Fruit fly (Drosophila melanogaster) whole organism, embryonic: ENCODE data around the gene CG8149.

ENCODE experiments used
- Abd-B ChIP-seq: fragments of 200-800 bp; sonication (Bioruptor generic); optimal IDR thresholded peaks from 2 replicates; lab custom pipeline; 2018; ENCODE audit warnings: missing biosample characterization, mild to moderate bottlenecking, missing genetic modification characterization, moderate library complexity
- CG10979 ChIP-seq: fragments of 200-800 bp; sonication (Bioruptor generic); optimal IDR thresholded peaks from 2 replicates; lab custom pipeline; 2018; ENCODE audit warnings: missing biosample characterization, mild to moderate bottlenecking, missing genetic modification characterization, moderate library complexity
- CG11504 ChIP-seq: fragments of 200-800 bp; sonication (Bioruptor generic); optimal IDR thresholded peaks from 3 replicates; lab custom pipeline; 2019; ENCODE audit warnings: missing biosample characterization, mild to moderate bottlenecking, missing genetic modification characterization, moderate library complexity
- CG11723 ChIP-seq: fragments of 200-800 bp; sonication (Bioruptor generic); optimal IDR thresholded peaks from 2 replicates; lab custom pipeline; 2017; ENCODE audit warnings: missing biosample characterization, mild to moderate bottlenecking, missing genetic modification characterization
- CG1529 ChIP-seq: fragments of 200-800 bp; sonication (Bioruptor generic); optimal IDR thresholded peaks from 3 replicates; lab custom pipeline; 2018; ENCODE audit warnings: missing biosample characterization, missing genetic modification characterization
- CG15696 ChIP-seq: fragments of 200-800 bp; sonication (Bioruptor generic); optimal IDR thresholded peaks from 2 replicates; lab custom pipeline; 2019; ENCODE audit warnings: missing biosample characterization, mild to moderate bottlenecking, missing genetic modification characterization, moderate library complexity
- CG16863 ChIP-seq: fragments of 200-800 bp; sonication (Bioruptor generic); optimal IDR thresholded peaks from 3 replicates; lab custom pipeline; 2016; ENCODE audit warnings: missing biosample characterization, missing genetic modification characterization
- CG17328 ChIP-seq: fragments of 200-800 bp; sonication (Bioruptor generic); IDR thresholded peaks from 2 replicates; pipeline ENCODE4 v1.3.6; 2022; ENCODE audit warnings: missing biosample characterization, missing genetic modification characterization
- CG1792 ChIP-seq: fragments of 200-800 bp; sonication (Bioruptor generic); optimal IDR thresholded peaks from 2 replicates; lab custom pipeline; 2016; ENCODE audit warnings: missing biosample characterization, missing genetic modification characterization
- CG2875 ChIP-seq: fragments of 200-800 bp; sonication (Bioruptor generic); optimal IDR thresholded peaks from 2 replicates; lab custom pipeline; 2017; ENCODE audit warnings: missing biosample characterization, mild to moderate bottlenecking, missing genetic modification characterization, missing genetic modification reagents
- CG3281 ChIP-seq: fragments of 200-800 bp; sonication (Bioruptor generic); optimal IDR thresholded peaks from 3 replicates; lab custom pipeline; 2017; ENCODE audit warnings: missing biosample characterization, mild to moderate bottlenecking, missing genetic modification characterization
- CG3407 ChIP-seq: fragments of 200-800 bp; sonication (Bioruptor generic); optimal IDR thresholded peaks from 2 replicates; lab custom pipeline; 2018; ENCODE audit warnings: missing biosample characterization, mild to moderate bottlenecking, missing genetic modification characterization
- CG34224 ChIP-seq: fragments of 200-800 bp; sonication (Bioruptor generic); IDR thresholded peaks from 3 replicates; pipeline ENCODE4 v1.3.6; 2022; ENCODE audit warnings: missing biosample characterization, missing genetic modification characterization; ENCODE audit not compliant: partially characterized antibody
- CG42726 ChIP-seq: fragments of 200-800 bp; sonication (Bioruptor generic); IDR thresholded peaks from 2 replicates; pipeline ENCODE4 v1.3.6; 2022; ENCODE audit warnings: missing biosample characterization, missing genetic modification characterization; ENCODE audit not compliant: partially characterized antibody
- CG4282 ChIP-seq: fragments of 200-800 bp; sonication (Bioruptor generic); optimal IDR thresholded peaks from 2 replicates; lab custom pipeline; 2016; ENCODE audit warnings: missing biosample characterization, missing genetic modification characterization
- CG4404 ChIP-seq: fragments of 200-800 bp; sonication (Bioruptor generic); IDR thresholded peaks from 2 replicates; pipeline ENCODE4 v1.3.6; 2022; ENCODE audit warnings: missing biosample characterization, missing genetic modification characterization
- CG6791 ChIP-seq: fragments of 200-800 bp; sonication (Bioruptor generic); IDR thresholded peaks from 3 replicates; pipeline ENCODE4 v1.3.6; 2022; ENCODE audit warnings: missing biosample characterization, missing genetic modification characterization; ENCODE audit not compliant: partially characterized antibody
- CG6854 ChIP-seq: fragments of 200-800 bp; sonication (Bioruptor generic); optimal IDR thresholded peaks from 3 replicates; lab custom pipeline; 2017; ENCODE audit warnings: missing biosample characterization, mild to moderate bottlenecking, missing genetic modification characterization
- CG8944 ChIP-seq: fragments of 200-800 bp; sonication (Bioruptor generic); optimal IDR thresholded peaks from 3 replicates; lab custom pipeline; 2016; ENCODE audit warnings: missing biosample characterization, missing genetic modification characterization
- CG9609 ChIP-seq: fragments of 200-800 bp; sonication (Bioruptor generic); optimal IDR thresholded peaks from 3 replicates; lab custom pipeline; 2016; ENCODE audit warnings: missing biosample characterization, missing genetic modification characterization
- CG9932 ChIP-seq: fragments of 200-800 bp; sonication (Bioruptor generic); IDR thresholded peaks from 2 replicates; pipeline ENCODE4 v1.3.6; 2022; ENCODE audit warnings: missing biosample characterization, missing genetic modification characterization
- Camta ChIP-seq: fragments of 200-800 bp; sonication (Bioruptor generic); optimal IDR thresholded peaks from 2 replicates; lab custom pipeline; 2016; ENCODE audit warnings: missing biosample characterization, missing genetic modification characterization
- CoRest ChIP-seq: fragments of 200-800 bp; sonication (Bioruptor generic); optimal IDR thresholded peaks from 3 replicates; lab custom pipeline; 2018; ENCODE audit warnings: missing biosample characterization, mild to moderate bottlenecking, missing genetic modification characterization, moderate library complexity
- Dll ChIP-seq: fragments of 200-800 bp; sonication (Bioruptor generic); IDR thresholded peaks from 4 replicates; pipeline ENCODE4 v1.3.6; 2022; ENCODE audit warnings: missing biosample characterization, missing genetic modification characterization; ENCODE audit not compliant: partially characterized antibody
- Fer1 ChIP-seq: fragments of 200-800 bp; sonication (Bioruptor generic); optimal IDR thresholded peaks from 2 replicates; lab custom pipeline; 2017; ENCODE audit warnings: missing biosample characterization, mild to moderate bottlenecking, missing genetic modification characterization
- HLH3B ChIP-seq: fragments of 200-800 bp; sonication (Bioruptor generic); IDR thresholded peaks from 2 replicates; pipeline ENCODE4 v1.3.6; 2022; ENCODE audit warnings: missing biosample characterization, missing genetic modification characterization
- HLHmδ ChIP-seq: fragments of 200-800 bp; sonication (Bioruptor generic); optimal IDR thresholded peaks from 2 replicates; lab custom pipeline; 2018; ENCODE audit warnings: missing biosample characterization, mild to moderate bottlenecking, missing genetic modification characterization, moderate library complexity
- Hand ChIP-seq: fragments of 200-800 bp; sonication (Bioruptor generic); optimal IDR thresholded peaks from 2 replicates; lab custom pipeline; 2017; ENCODE audit warnings: mild to moderate bottlenecking, missing biosample characterization, missing genetic modification reagents, missing genetic modification characterization
- Hey ChIP-seq: fragments of 200-800 bp; sonication (Bioruptor generic); optimal IDR thresholded peaks from 3 replicates; lab custom pipeline; 2018; ENCODE audit warnings: missing biosample characterization, mild to moderate bottlenecking, missing genetic modification characterization
- HmgD ChIP-seq: fragments of 200-800 bp; sonication (Bioruptor generic); optimal IDR thresholded peaks from 3 replicates; lab custom pipeline; 2016; ENCODE audit warnings: missing biosample characterization, missing genetic modification characterization
- Lim3 ChIP-seq: fragments of 200-800 bp; sonication (Bioruptor generic); IDR thresholded peaks from 2 replicates; pipeline ENCODE4 v1.3.6; 2022; ENCODE audit warnings: missing biosample characterization, missing genetic modification characterization
- MESR4 ChIP-seq: fragments of 200-800 bp; sonication (Bioruptor generic); optimal IDR thresholded peaks from 2 replicates; lab custom pipeline; 2018; ENCODE audit warnings: missing biosample characterization, mild to moderate bottlenecking, missing genetic modification characterization, moderate library complexity
- Mrtf ChIP-seq: fragments of 200-800 bp; sonication (Bioruptor generic); IDR thresholded peaks from 3 replicates; pipeline ENCODE4 v1.3.6; 2022; ENCODE audit warnings: missing biosample characterization, missing genetic modification characterization
- NC2α ChIP-seq: fragments of 200-800 bp; sonication (Bioruptor generic); optimal IDR thresholded peaks from 2 replicates; lab custom pipeline; 2016; ENCODE audit warnings: missing biosample characterization, missing genetic modification characterization
- Oli ChIP-seq: fragments of 200-800 bp; sonication (Bioruptor generic); optimal IDR thresholded peaks from 2 replicates; lab custom pipeline; 2018; ENCODE audit warnings: missing biosample characterization, mild to moderate bottlenecking, missing genetic modification characterization, moderate library complexity
- Poxn ChIP-seq: fragments of 200-800 bp; sonication (Bioruptor generic); IDR thresholded peaks from 2 replicates; pipeline ENCODE4 v1.3.6; 2022; ENCODE audit warnings: missing biosample characterization, missing genetic modification characterization
- Ravus ChIP-seq: fragments of 200-800 bp; sonication (Bioruptor generic); IDR thresholded peaks from 2 replicates; pipeline ENCODE4 v1.3.6; 2022; ENCODE audit warnings: missing biosample characterization, missing genetic modification characterization
- Usf ChIP-seq: fragments of 200-800 bp; sonication (Bioruptor generic); optimal IDR thresholded peaks from 2 replicates; lab custom pipeline; 2017; ENCODE audit warnings: missing genotype, missing biosample characterization, missing genetic modification characterization
- bab2 ChIP-seq: fragments of 200-800 bp; sonication (Bioruptor generic); optimal IDR thresholded peaks from 2 replicates; lab custom pipeline; 2016; ENCODE audit warnings: missing biosample characterization, missing genetic modification characterization
- chm ChIP-seq: fragments of 200-800 bp; sonication (Bioruptor generic); IDR thresholded peaks from 2 replicates; pipeline ENCODE4 v1.3.6; 2022; ENCODE audit warnings: missing biosample characterization, missing genetic modification characterization
- da ChIP-seq: fragments of 200-800 bp; sonication (Bioruptor generic); optimal IDR thresholded peaks from 2 replicates; lab custom pipeline; 2016; ENCODE audit warnings: missing biosample characterization, missing genetic modification characterization
- dm ChIP-seq: fragments of 200-800 bp; sonication (Bioruptor generic); optimal IDR thresholded peaks from 3 replicates; lab custom pipeline; 2016; ENCODE audit warnings: missing biosample characterization, missing genetic modification characterization
- eve ChIP-seq, 2 experiments: fragments of >200 bp; optimal IDR thresholded peaks; 2 replicates each; lab custom pipeline; 2017; ENCODE audit warnings: missing biosample characterization in 2 of 2, missing genetic modification characterization in 2 of 2
- her ChIP-seq: fragments of 200-800 bp; sonication (Bioruptor generic); optimal IDR thresholded peaks from 2 replicates; lab custom pipeline; 2016; ENCODE audit warnings: missing biosample characterization, missing genetic modification characterization
- lov ChIP-seq, 2 experiments: fragments of 200-800 bp in 1 of 2; fragments of >200 bp in 1 of 2; sonication (Bioruptor generic) in 1 of 2; IDR thresholded peaks in 1 of 2; optimal IDR thresholded peaks in 1 of 2; 2 replicates in 1 of 2; 3 replicates in 1 of 2; pipeline versions ENCODE4 v1.3.6 to Lab custom; 2017 to 2022; ENCODE audit warnings: missing biosample characterization in 1 of 2, missing genetic modification characterization in 1 of 2
- sim ChIP-seq: fragments of 200-800 bp; sonication (Bioruptor generic); IDR thresholded peaks from 2 replicates; pipeline ENCODE4 v1.3.6; 2022; ENCODE audit warnings: missing biosample characterization, missing genetic modification characterization
- slou ChIP-seq: fragments of 200-800 bp; sonication (Bioruptor generic); optimal IDR thresholded peaks from 3 replicates; lab custom pipeline; 2016; ENCODE audit warnings: missing biosample characterization, missing genetic modification characterization
- ssp ChIP-seq: fragments of 200-800 bp; sonication (Bioruptor generic); IDR thresholded peaks from 2 replicates; pipeline ENCODE4 v1.3.6; 2022; ENCODE audit warnings: missing biosample characterization, missing genetic modification characterization
- stc ChIP-seq: fragments of 200-800 bp; sonication (Bioruptor generic); IDR thresholded peaks from 2 replicates; pipeline ENCODE4 v1.3.6; 2022; ENCODE audit warnings: missing biosample characterization, missing genetic modification characterization
- zfh2 ChIP-seq: fragments of 200-800 bp; sonication (Bioruptor generic); optimal IDR thresholded peaks from 2 replicates; lab custom pipeline; 2016; ENCODE audit warnings: missing biosample characterization, missing genetic modification characterization

Gene CG8149

dm6 chr3R:9496748-9497147, 7.7 kb upstream of the CG8149 start (continued):
- TF ChIP-seq bab2: peak; percentile 75
- peak; percentile 40; the same call in 3 of the 4 replicates for TF ChIP-seq Dll (GFP tag; lab: Robert Waterston, UW)
- peak; percentile 29 for TF ChIP-seq CG2875 (GFP tag; lab: Kevin White, UChicago)
- TF ChIP-seq CG34224: peak; percentile 36; the same call in 1 of the 3 replicates
- peak; percentile 76 for TF ChIP-seq slou (GFP tag; lab: Kevin White, UChicago)
- peak; percentile 33; the same call in 1 of the 2 replicates for TF ChIP-seq chm
- no peak for TF ChIP-seq CG1529 (GFP tag; lab: Kevin White, UChicago)
- TF ChIP-seq CG10979: peak; percentile 12
- peak; percentile 23 for TF ChIP-seq MESR4 (GFP tag; lab: Kevin White, UChicago)
- TF ChIP-seq da (GFP tag; lab: Kevin White, UChicago): peak; percentile 13
- TF ChIP-seq CG6854 (GFP tag; lab: Kevin White, UChicago): no peak
- peak; percentile 92 for TF ChIP-seq CG9932 (GFP tag; lab: Robert Waterston, UW)
- peak; percentile 55; the same call in 1 of the 2 replicates for TF ChIP-seq HLH3B
- TF ChIP-seq CG9609 (GFP tag; lab: Kevin White, UChicago): peak; percentile 77
- peak; percentile 44 for TF ChIP-seq CG15696
- peak; percentile 66 for TF ChIP-seq ssp (GFP tag; lab: Robert Waterston, UW)
- peak; percentile 80 for TF ChIP-seq CG8944
- TF ChIP-seq HLHmδ (GFP tag; lab: Kevin White, UChicago): no peak
- TF ChIP-seq CG3407: peak; percentile 29
- no peak for TF ChIP-seq eve (GFP tag; optimal IDR thresholded peaks at IDR 0.05; lab: Kevin White, UChicago)
- TF ChIP-seq Ravus: no peak
- TF ChIP-seq CG4282 (GFP tag; lab: Kevin White, UChicago): peak; percentile 75
- TF ChIP-seq her (GFP tag; lab: Kevin White, UChicago): peak; percentile 83
- TF ChIP-seq zfh2: peak; percentile 91
- TF ChIP-seq CG16863 (GFP tag; lab: Kevin White, UChicago): peak; percentile 42
- TF ChIP-seq Hand (GFP tag; lab: Kevin White, UChicago): no peak
- peak; percentile 19 for TF ChIP-seq CG11723
- peak; percentile 81 for TF ChIP-seq HmgD (GFP tag; lab: Kevin White, UChicago)
- TF ChIP-seq Usf (GFP tag; lab: Kevin White, UChicago): peak; percentile 46
- 0 out of 3 replicates have a peak, but pooled peaks have one; percentile 31 for TF ChIP-seq Mrtf (GFP tag; lab: Robert Waterston, UW)
- peak; percentile 75 for TF ChIP-seq Fer1 (GFP tag; lab: Kevin White, UChicago)
- no peak for TF ChIP-seq Lim3 (GFP tag; lab: Robert Waterston, UW)
- no peak for TF ChIP-seq sim (GFP tag; lab: Robert Waterston, UW)
- no peak for TF ChIP-seq Poxn (GFP tag; lab: Robert Waterston, UW)
- peak; percentile 62 for TF ChIP-seq Abd-B (GFP tag; lab: Kevin White, UChicago)
- no peak for TF ChIP-seq CG17328
- TF ChIP-seq dm (GFP tag; lab: Kevin White, UChicago): peak; percentile 75
- TF ChIP-seq lov (optimal IDR thresholded peaks at IDR 0.05; lab: Kevin White, UChicago): no peak
- TF ChIP-seq lov (GFP tag; IDR thresholded peaks at IDR 0.05; lab: Robert Waterston, UW): peak; percentile 31; the same call in 1 of the 3 replicates
- peak; percentile 62 for TF ChIP-seq CG11504 (tag; lab: Kevin White, UChicago)
- TF ChIP-seq NC2α (GFP tag; lab: Kevin White, UChicago): peak; percentile 36
- peak; percentile 47 for TF ChIP-seq CG1792 (GFP tag; lab: Kevin White, UChicago)
- TF ChIP-seq CG42726: peak; percentile 71
- peak; percentile 15 for TF ChIP-seq Oli
- no peak for TF ChIP-seq stc (GFP tag; lab: Robert Waterston, UW)
- TF ChIP-seq CG6791: peak; percentile 77
- TF ChIP-seq Hey (tag; lab: Kevin White, UChicago): peak; percentile 13
- TF ChIP-seq CoRest: peak; percentile 79
- TF ChIP-seq CG4404 (GFP tag; lab: Robert Waterston, UW): peak; percentile 26; the same call in 1 of the 2 replicates
- peak; percentile 13 for TF ChIP-seq CG3281 (GFP tag; lab: Kevin White, UChicago)
- TF ChIP-seq Camta (GFP tag; lab: Kevin White, UChicago): peak; percentile 77
